Worm (Caenorhabditis elegans) whole organism, young adult: ENCODE data around the gene egl-4.

ENCODE experiments used
- C06A6.2 ChIP-seq: fragments of 200-800 bp; sonication (Bioruptor generic); conservative IDR thresholded peaks from 2 replicates; pipeline ENCODE4 v1.3.6; 2022; ENCODE audit warnings: missing genetic modification characterization, missing compliant biosample characterization
- C17E4.6 ChIP-seq: fragments of 200-800 bp; sonication (Bioruptor generic); IDR thresholded peaks from 2 replicates; pipeline ENCODE4 v1.3.6; 2022; ENCODE audit warnings: missing genetic modification reagents, missing genetic modification characterization, missing compliant biosample characterization
- D2030.7 ChIP-seq: fragments of 200-800 bp; sonication (Bioruptor generic); IDR thresholded peaks from 2 replicates; pipeline ENCODE4 v1.3.6; 2022; ENCODE audit warnings: missing genetic modification reagents, missing genetic modification characterization, missing compliant biosample characterization
- F52B5.7 ChIP-seq: sonication (generic microtip); optimal IDR thresholded peaks from 2 replicates; lab custom pipeline; 2016; ENCODE audit warnings: mild to moderate bottlenecking, missing genetic modification characterization, missing compliant biosample characterization
- F55B11.4 ChIP-seq: sonication (generic microtip); optimal IDR thresholded peaks from 2 replicates; lab custom pipeline; 2016; ENCODE audit warnings: missing compliant biosample characterization, missing genetic modification characterization, borderline replicate concordance; ENCODE audit not compliant: insufficient read depth
- Y53F4B.3 ChIP-seq: fragments of 200-800 bp; sonication (Bioruptor generic); IDR thresholded peaks from 2 replicates; pipeline ENCODE4 v1.3.6; 2022; ENCODE audit warnings: missing genetic modification reagents, missing genetic modification characterization, missing compliant biosample characterization
- Y53G8AR.9 ChIP-seq: fragments of 200-800 bp; sonication (Bioruptor generic); conservative IDR thresholded peaks from 2 replicates; pipeline ENCODE4 v1.3.6; 2022; ENCODE audit warnings: missing genetic modification reagents, missing genetic modification characterization, missing compliant biosample characterization
- Y56A3A.18 ChIP-seq: fragments of 200-800 bp; sonication (Bioruptor generic); IDR thresholded peaks from 2 replicates; pipeline ENCODE4 v1.3.6; 2022; ENCODE audit warnings: missing genetic modification reagents, missing genetic modification characterization, missing compliant biosample characterization
- Y95B8A.8 ChIP-seq: fragments of 200-800 bp; sonication (Bioruptor generic); IDR thresholded peaks from 2 replicates; pipeline ENCODE4 v1.3.6; 2022; ENCODE audit warnings: missing genetic modification reagents, missing genetic modification characterization, missing compliant biosample characterization
- ama-1 ChIP-seq, 3 experiments: fragments of 150-350 bp in 1 of 3; sonication (generic microtip) in 2 of 3; optimal IDR thresholded peaks; 2 replicates each; lab custom pipeline; 2014 to 2018; ENCODE audit warnings: missing biosample characterization in 2 of 3, missing genetic modification characterization in 2 of 3, missing genetic modification reagents in 2 of 3
- atf-7 ChIP-seq: sonication (generic microtip); optimal IDR thresholded peaks from 2 replicates; lab custom pipeline; 2017; ENCODE audit warnings: mild to moderate bottlenecking, missing genetic modification characterization, missing compliant biosample characterization
- attf-6 ChIP-seq: fragments of 200-800 bp; sonication (Bioruptor generic); IDR thresholded peaks from 2 replicates; pipeline ENCODE4 v1.3.6; 2022; ENCODE audit warnings: missing genetic modification reagents, missing genetic modification characterization, missing compliant biosample characterization
- bed-2 ChIP-seq: fragments of 200-800 bp; sonication (Bioruptor generic); IDR thresholded peaks from 2 replicates; pipeline ENCODE4 v1.3.6; 2022; ENCODE audit warnings: missing genetic modification reagents, missing genetic modification characterization, missing compliant biosample characterization
- ceh-100 ChIP-seq: fragments of 200-800 bp; sonication (Bioruptor generic); IDR thresholded peaks from 2 replicates; pipeline ENCODE4 v1.3.6; 2022; ENCODE audit warnings: missing genetic modification reagents, missing genetic modification characterization, missing compliant biosample characterization
- ceh-27 ChIP-seq: fragments of 200-800 bp; sonication (Bioruptor generic); optimal IDR thresholded peaks from 2 replicates; lab custom pipeline; 2018; ENCODE audit warnings: mild to moderate bottlenecking, missing genetic modification characterization, moderate library complexity, missing compliant biosample characterization
- ceh-40 ChIP-seq: fragments of 200-800 bp; sonication (Bioruptor generic); IDR thresholded peaks from 2 replicates; pipeline ENCODE4 v1.3.6; 2022; ENCODE audit warnings: missing genetic modification characterization, missing compliant biosample characterization
- ceh-79 ChIP-seq: sonication (generic microtip); optimal IDR thresholded peaks from 2 replicates; lab custom pipeline; 2017; ENCODE audit warnings: mild to moderate bottlenecking, missing genetic modification characterization, missing compliant biosample characterization
- dpl-1 ChIP-seq: fragments of 150-350 bp; optimal IDR thresholded peaks from 2 replicates; lab custom pipeline; 2014; ENCODE audit warnings: missing biosample characterization, missing genetic modification reagents, missing genetic modification characterization
- egl-44 ChIP-seq: fragments of 200-800 bp; sonication (Bioruptor generic); IDR thresholded peaks from 2 replicates; pipeline ENCODE4 v1.3.6; 2022; ENCODE audit warnings: missing genetic modification reagents, missing genetic modification characterization, missing compliant biosample characterization
- fkh-3 ChIP-seq: sonication (generic microtip); optimal IDR thresholded peaks from 2 replicates; lab custom pipeline; 2016; ENCODE audit warnings: mild to moderate bottlenecking, missing genetic modification characterization, missing compliant biosample characterization
- him-1 ChIP-seq: sonication (generic microtip); optimal IDR thresholded peaks from 2 replicates; lab custom pipeline; 2016; ENCODE audit warnings: missing genotype, missing genetic modification reagents, missing genetic modification characterization, missing compliant biosample characterization
- hsf-1 ChIP-seq: fragments of 200-800 bp; sonication (Bioruptor generic); IDR thresholded peaks from 2 replicates; pipeline ENCODE4 v1.3.6; 2022; ENCODE audit warnings: missing genetic modification reagents, missing genetic modification characterization, missing compliant biosample characterization
- lin-40 ChIP-seq: sonication (generic microtip); optimal IDR thresholded peaks from 2 replicates; lab custom pipeline; 2016; ENCODE audit warnings: missing genetic modification characterization, mild to moderate bottlenecking, missing compliant biosample characterization, missing genotype, missing genetic modification reagents
- lsl-1 ChIP-seq: fragments of 200-800 bp; sonication (Bioruptor generic); optimal IDR thresholded peaks from 2 replicates; lab custom pipeline; 2018; ENCODE audit warnings: mild to moderate bottlenecking, missing genetic modification characterization, moderate library complexity, missing compliant biosample characterization
- lsy-27 ChIP-seq: sonication (generic microtip); optimal IDR thresholded peaks from 2 replicates; lab custom pipeline; 2017; ENCODE audit warnings: missing genetic modification characterization, mild to moderate bottlenecking, missing compliant biosample characterization, antibody characterized with exemption, missing genotype, borderline replicate concordance; ENCODE audit not compliant: insufficient read depth
- mel-28 ChIP-seq: sonication (generic microtip); optimal IDR thresholded peaks from 2 replicates; lab custom pipeline; 2016; ENCODE audit warnings: borderline replicate concordance, mild to moderate bottlenecking, missing genetic modification characterization, missing compliant biosample characterization
- nhr-80 ChIP-seq: sonication (generic microtip); optimal IDR thresholded peaks from 2 replicates; lab custom pipeline; 2016; ENCODE audit warnings: missing genetic modification characterization, missing compliant biosample characterization
- pbrm-1 ChIP-seq: fragments of 200-800 bp; sonication (Bioruptor generic); IDR thresholded peaks from 2 replicates; pipeline ENCODE4 v1.3.6; 2022; ENCODE audit warnings: missing genetic modification reagents, missing genetic modification characterization, missing compliant biosample characterization
- pha-4 ChIP-seq: fragments of 150-350 bp; sonication (generic microtip); optimal IDR thresholded peaks from 2 replicates; lab custom pipeline; 2014; ENCODE audit warnings: missing biosample characterization, missing genetic modification reagents, missing genetic modification characterization
- rec-8 ChIP-seq, 2 experiments: sonication (generic microtip); optimal IDR thresholded peaks; 2 replicates each; lab custom pipeline; 2016; ENCODE audit warnings: mild to moderate bottlenecking in 2 of 2, missing genetic modification characterization in 2 of 2, missing genetic modification reagents in 2 of 2, missing genotype in 2 of 2, missing biosample characterization in 1 of 2, missing compliant biosample characterization in 1 of 2, moderate library complexity in 1 of 2
- repo-1 ChIP-seq: sonication (generic microtip); optimal IDR thresholded peaks from 2 replicates; lab custom pipeline; 2017; ENCODE audit warnings: mild to moderate bottlenecking, missing genetic modification characterization, missing compliant biosample characterization
- rpc-1 ChIP-seq, 2 experiments: fragments of 150-350 bp in 1 of 2; sonication (generic microtip) in 1 of 2; optimal IDR thresholded peaks; 2 replicates each; lab custom pipeline; 2014 to 2018; ENCODE audit warnings: missing biosample characterization in 1 of 2, missing genetic modification characterization in 1 of 2, missing genetic modification reagents in 1 of 2, missing genotype in 1 of 2
- sdz-38 ChIP-seq: sonication (generic microtip); optimal IDR thresholded peaks from 2 replicates; lab custom pipeline; 2016; ENCODE audit warnings: missing genotype, missing genetic modification characterization, missing compliant biosample characterization
- snpc-1.1 ChIP-seq: sonication (generic microtip); optimal IDR thresholded peaks from 2 replicates; lab custom pipeline; 2017; ENCODE audit warnings: missing genetic modification characterization, mild to moderate bottlenecking, missing compliant biosample characterization, antibody characterized with exemption, moderate library complexity, missing genotype, missing genetic modification reagents; ENCODE audit not compliant: insufficient read depth
- snpc-1.3 ChIP-seq: sonication (generic microtip); optimal IDR thresholded peaks from 2 replicates; lab custom pipeline; 2017; ENCODE audit warnings: missing genetic modification characterization, mild to moderate bottlenecking, missing compliant biosample characterization, antibody characterized with exemption, moderate library complexity, missing genotype, missing genetic modification reagents; ENCODE audit not compliant: insufficient read depth
- snpc-4 ChIP-seq, 5 experiments: fragments of 150-350 bp in 1 of 5; sonication (generic microtip) in 4 of 5; optimal IDR thresholded peaks; 2 replicates each; lab custom pipeline; 2014 to 2018; ENCODE audit warnings: missing genetic modification characterization in 5 of 5, missing biosample characterization in 3 of 5, antibody characterized with exemption in 2 of 5, mild to moderate bottlenecking in 2 of 5, missing compliant biosample characterization in 2 of 5, missing genotype in 2 of 5, moderate library complexity in 2 of 5, missing genetic modification reagents in 1 of 5
- tbp1 ChIP-seq: fragments of 200-800 bp; sonication (Bioruptor generic); optimal IDR thresholded peaks from 2 replicates; lab custom pipeline; 2018; ENCODE audit warnings: mild to moderate bottlenecking, missing genetic modification characterization, missing compliant biosample characterization
- xnd-1 ChIP-seq: sonication (generic microtip); optimal IDR thresholded peaks from 2 replicates; lab custom pipeline; 2016; ENCODE audit warnings: missing genotype, missing genetic modification reagents, missing genetic modification characterization, missing compliant biosample characterization
- zfh-2 ChIP-seq: fragments of 200-800 bp; sonication (Bioruptor generic); conservative IDR thresholded peaks from 2 replicates; pipeline ENCODE4 v1.3.6; 2022; ENCODE audit warnings: missing genetic modification reagents, missing genetic modification characterization, missing compliant biosample characterization
- ztf-18 ChIP-seq: sonication (generic microtip); optimal IDR thresholded peaks from 2 replicates; lab custom pipeline; 2016; ENCODE audit warnings: missing genotype, mild to moderate bottlenecking, missing genetic modification characterization, missing compliant biosample characterization
- ztf-28 ChIP-seq: fragments of 200-800 bp; sonication (Bioruptor generic); IDR thresholded peaks from 2 replicates; pipeline ENCODE4 v1.3.6; 2022; ENCODE audit warnings: missing genetic modification reagents, missing genetic modification characterization, missing compliant biosample characterization

egl-4 gene

ce11 chrIV:1867915-1868619 lies 20.2 kb downstream of the egl-4 start:
- TF ChIP-seq atf-7 (peak; percentile 65), C17E4.6 (no peak)

ce11 chrIV:1868981-1869380 lies 21.1 kb downstream of the egl-4 start:
- TF ChIP-seq ztf-28: no peak
- TF ChIP-seq C06A6.2 (GFP tag; lab: Robert Waterston, UW): no peak
- no peak for TF ChIP-seq lsy-27
- no peak for TF ChIP-seq mel-28
- no peak for TF ChIP-seq F52B5.7 (tag; lab: Kevin White, UChicago)
- TF ChIP-seq D2030.7: no peak
- TF ChIP-seq him-1: no peak
- no peak for TF ChIP-seq nhr-80 (tag; lab: Kevin White, UChicago)
- no peak for TF ChIP-seq ceh-79 (tag; lab: Kevin White, UChicago)

ce11 chrIV:1872052-1872451 lies 24.2 kb downstream of the egl-4 start:
- TF ChIP-seq hsf-1 (GFP tag; lab: Robert Waterston, UW): no peak
- no peak for TF ChIP-seq repo-1 (tag; lab: Kevin White, UChicago)
- TF ChIP-seq dpl-1 (GFP tag; lab: Kevin White, UChicago): no peak
- no peak for TF ChIP-seq ceh-27
- no peak for TF ChIP-seq lin-40 (tag; lab: Kevin White, UChicago)
- no peak for TF ChIP-seq F55B11.4 (tag; lab: Kevin White, UChicago)
- TF ChIP-seq, all 124 proteins: peak for 0

- TF ChIP-seq snpc-4 (GFP tag; optimal IDR thresholded peaks at IDR 0.05; lab: Kevin White, UChicago) (no peak), snpc-4 (tag; optimal IDR thresholded peaks at IDR 0.05; lab: Kevin White, UChicago) (peak; percentile 15 to 81 (median 54)), ama-1 (optimal IDR thresholded peaks at IDR 0.05; lab: Kevin White, UChicago) (no peak), ama-1 (GFP tag; optimal IDR thresholded peaks at IDR 0.05; lab: Kevin White, UChicago) (no peak), pbrm-1 (no peak), snpc-1.3 (tag; lab: Kevin White, UChicago) (no peak), xnd-1 (tag; lab: Kevin White, UChicago) (no peak), egl-44 (GFP tag; lab: Robert Waterston, UW) (no peak), Y53F4B.3 (GFP tag; lab: Robert Waterston, UW) (no peak), Y56A3A.18 (GFP tag; lab: Robert Waterston, UW) (no peak), pha-4 (tag; lab: Kevin White, UChicago) (no peak), Y53G8AR.9 (GFP tag; lab: Robert Waterston, UW) (no peak), fkh-3 (tag; lab: Kevin White, UChicago) (no peak), ceh-40 (no peak), D2030.7 (no peak), bed-2 (GFP tag; lab: Robert Waterston, UW) (no peak), dpl-1 (GFP tag; lab: Kevin White, UChicago) (no peak), zfh-2 (GFP tag; lab: Robert Waterston, UW) (no peak), ztf-18 (tag; lab: Kevin White, UChicago) (peak; percentile 81), Y95B8A.8 (no peak), lsl-1 (GFP tag; lab: Kevin White, UChicago) (peak; percentile 18), mel-28 (no peak), snpc-1.1 (tag; lab: Kevin White, UChicago) (peak; percentile 69), rpc-1 (optimal IDR thresholded peaks at IDR 0.05; lab: Kevin White, UChicago) (no peak), rpc-1 (tag; optimal IDR thresholded peaks at IDR 0.05; lab: Kevin White, UChicago) (no peak), rec-8 (tag; optimal IDR thresholded peaks at IDR 0.05; lab: Kevin White, UChicago) (no peak), sdz-38 (tag; lab: Kevin White, UChicago) (no peak), ceh-100 (GFP tag; lab: Robert Waterston, UW) (0 out of 2 replicates have a peak, but pooled peaks have one; percentile 8), tbp1 (GFP tag; lab: Kevin White, UChicago) (peak; percentile 17), attf-6 (GFP tag; lab: Robert Waterston, UW) (0 out of 2 replicates have a peak, but pooled peaks have one; percentile 39)
Measured at ce11 chrIV:1878501-1878900, 30.6 kb downstream of the egl-4 start.
